Fruit fly (Drosophila melanogaster): ENCODE data around the gene CG45066.

- TF ChIP-seq h (GFP tag; optimal IDR thresholded peaks at IDR 0.05) (no peak), Myc (optimal IDR thresholded peaks at IDR 0.05) (no peak), Mio (GFP tag; optimal IDR thresholded peaks at IDR 0.05) (no peak), psq (GFP tag; optimal IDR thresholded peaks at IDR 0.05) (no peak), tai (GFP tag; optimal IDR thresholded peaks at IDR 0.05) (no peak), N (GFP tag; optimal IDR thresholded peaks at IDR 0.05) (no peak), OdsH (GFP tag; optimal IDR thresholded peaks at IDR 0.05) (no peak), pan (optimal IDR thresholded peaks at IDR 0.05) (no peak), CG9705 (GFP tag; optimal IDR thresholded peaks at IDR 0.05) (no peak)
Measured at dm6 chr3L:3081966-3082516, 29.0 kb downstream of the CG45066 start.
